Fruit fly (Drosophila melanogaster): ENCODE results near the gene htt.

- TF ChIP-seq EcR (GFP tag; optimal IDR thresholded peaks at IDR 0.05) = no peak
- TF ChIP-seq pan (optimal IDR thresholded peaks at IDR 0.05) = no peak
- no peak for TF ChIP-seq psq (optimal IDR thresholded peaks at IDR 0.05)
- TF ChIP-seq usp (GFP tag; optimal IDR thresholded peaks at IDR 0.05) = no peak
These were observed 48.6 kb downstream of the htt start, which contains the start of gene AstA-R2 for dm6 chr3R:28744682-28745081.
